Worm (Caenorhabditis elegans) whole organism, L4/young adult: ENCODE results near the gene Y54G2A.45.

Source experiments
- dao-5 ChIP-seq: sonication (generic microtip); optimal IDR thresholded peaks from 2 replicates; lab custom pipeline; 2016; ENCODE audit warnings: missing genotype, missing genetic modification characterization, moderate library complexity, missing compliant biosample characterization
- him-1 ChIP-seq: sonication (generic microtip); optimal IDR thresholded peaks from 2 replicates; lab custom pipeline; 2016; ENCODE audit warnings: missing genotype, missing genetic modification reagents, missing genetic modification characterization, missing compliant biosample characterization

DNA sequence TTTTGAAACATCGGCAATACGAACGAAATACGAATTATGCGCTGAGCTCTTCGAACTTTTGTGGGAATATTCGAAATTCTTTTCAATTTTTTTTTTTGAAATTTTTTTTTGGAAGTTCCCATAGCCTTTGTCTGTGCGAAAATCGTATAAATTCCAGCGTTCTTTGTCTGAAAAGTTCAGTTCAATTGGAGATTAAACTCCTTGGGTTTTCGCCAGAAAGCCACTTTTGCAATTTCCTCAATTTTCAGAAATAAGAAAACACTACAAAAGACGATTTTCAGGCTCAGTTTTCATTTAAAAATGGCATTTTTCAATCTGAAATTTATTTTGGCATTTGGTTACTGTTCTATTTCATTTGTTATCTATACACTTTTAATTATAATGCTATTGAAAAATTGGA lies 46.5 kb upstream of the Y54G2A.45 start, which contains the start of gene Y54G2A.38:
- TF ChIP-seq him-1 (tag; lab: Kevin White, UChicago) (no peak), dao-5 (tag; lab: Kevin White, UChicago) (no peak)
